Worm (Caenorhabditis elegans) whole organism, young adult: ENCODE results near the gene C14B9.2.

Source experiments
- B0019.2 ChIP-seq: fragments of 200-800 bp; sonication (Bioruptor generic); conservative IDR thresholded peaks from 2 replicates; pipeline ENCODE4 v1.3.6; 2022; ENCODE audit warnings: missing genetic modification reagents, missing genetic modification characterization, missing compliant biosample characterization
- let-607 ChIP-seq, 2 experiments: fragments of 200-800 bp in 1 of 2; sonication (Bioruptor generic) in 1 of 2; sonication (generic microtip) in 1 of 2; optimal IDR thresholded peaks; 2 replicates each; lab custom pipeline; 2016 to 2018; ENCODE audit warnings: mild to moderate bottlenecking in 2 of 2, missing compliant biosample characterization in 2 of 2, missing genetic modification characterization in 2 of 2, moderate library complexity in 2 of 2, missing genotype in 1 of 2

- TF ChIP-seq B0019.2, result no peak
- no peak for TF ChIP-seq let-607 (tag; optimal IDR thresholded peaks at IDR 0.05; lab: Kevin White, UChicago)
Measured at ce11 chrIII:8126978-8127377, 6.5 kb upstream of the C14B9.2 start.
